Fruit fly (Drosophila melanogaster) whole organism, embryonic: ENCODE measurements around the gene CG7011.

Source experiments
- B-H1 ChIP-seq: fragments of 200-800 bp; sonication (Bioruptor generic); IDR thresholded peaks from 3 replicates; pipeline ENCODE4 v1.3.6; 2022; ENCODE audit warnings: missing biosample characterization, missing genetic modification characterization
- CG10267 ChIP-seq: fragments of 200-800 bp; sonication (Bioruptor generic); optimal IDR thresholded peaks from 2 replicates; lab custom pipeline; 2018; ENCODE audit warnings: missing biosample characterization, mild to moderate bottlenecking, missing genetic modification characterization, moderate library complexity
- CG10462 ChIP-seq: fragments of 200-800 bp; sonication (Bioruptor generic); optimal IDR thresholded peaks from 2 replicates; lab custom pipeline; 2016; ENCODE audit warnings: missing biosample characterization, missing genetic modification characterization
- CG10654 ChIP-seq: fragments of 200-800 bp; sonication (Bioruptor generic); optimal IDR thresholded peaks from 2 replicates; lab custom pipeline; 2016; ENCODE audit warnings: missing biosample characterization, missing genetic modification characterization
- CG11695 ChIP-seq: fragments of 200-800 bp; sonication (Bioruptor generic); IDR thresholded peaks from 3 replicates; pipeline ENCODE4 v1.3.6; 2022; ENCODE audit warnings: missing biosample characterization, missing genetic modification characterization
- CG11696 ChIP-seq: fragments of 200-800 bp; sonication (Bioruptor generic); IDR thresholded peaks from 2 replicates; pipeline ENCODE4 v1.3.6; 2022; ENCODE audit warnings: missing biosample characterization, missing genetic modification characterization
- CG12104 ChIP-seq: fragments of 200-800 bp; sonication (Bioruptor generic); optimal IDR thresholded peaks from 3 replicates; lab custom pipeline; 2016; ENCODE audit warnings: missing biosample characterization, missing genetic modification characterization
- CG12942 ChIP-seq: fragments of 200-800 bp; sonication (Bioruptor generic); optimal IDR thresholded peaks from 3 replicates; lab custom pipeline; 2016; ENCODE audit warnings: missing biosample characterization, missing genetic modification characterization
- CG13296 ChIP-seq: fragments of 200-800 bp; sonication (Bioruptor generic); optimal IDR thresholded peaks from 3 replicates; lab custom pipeline; 2018; ENCODE audit warnings: missing biosample characterization, mild to moderate bottlenecking, missing genetic modification characterization
- CG17328 ChIP-seq: fragments of 200-800 bp; sonication (Bioruptor generic); IDR thresholded peaks from 2 replicates; pipeline ENCODE4 v1.3.6; 2022; ENCODE audit warnings: missing biosample characterization, missing genetic modification characterization
- CG32532 ChIP-seq: fragments of 200-800 bp; sonication (Bioruptor generic); IDR thresholded peaks from 2 replicates; pipeline ENCODE4 v1.3.6; 2022; ENCODE audit warnings: missing biosample characterization, missing genetic modification characterization
- CG3995 ChIP-seq: fragments of 200-800 bp; sonication (Bioruptor generic); optimal IDR thresholded peaks from 3 replicates; lab custom pipeline; 2016; ENCODE audit warnings: missing biosample characterization, missing genetic modification characterization
- CG6175 ChIP-seq: fragments of 200-800 bp; sonication (Bioruptor generic); IDR thresholded peaks from 3 replicates; pipeline ENCODE4 v1.3.6; 2022; ENCODE audit warnings: missing biosample characterization, missing genetic modification characterization
- CG7372 ChIP-seq: fragments of 200-800 bp; sonication (Bioruptor generic); IDR thresholded peaks from 2 replicates; pipeline ENCODE4 v1.3.6; 2022; ENCODE audit warnings: missing biosample characterization, missing genetic modification characterization
- CG8359 ChIP-seq: fragments of 200-800 bp; sonication (Bioruptor generic); optimal IDR thresholded peaks from 2 replicates; lab custom pipeline; 2017; ENCODE audit warnings: missing biosample characterization, mild to moderate bottlenecking, missing genetic modification characterization, borderline replicate concordance
- CG8388 ChIP-seq: fragments of 200-800 bp; sonication (Bioruptor generic); optimal IDR thresholded peaks from 2 replicates; lab custom pipeline; 2019; ENCODE audit warnings: missing biosample characterization, mild to moderate bottlenecking, missing genetic modification characterization, moderate library complexity
- CG9817 ChIP-seq: fragments of 200-800 bp; sonication (Bioruptor generic); optimal IDR thresholded peaks from 2 replicates; lab custom pipeline; 2018; ENCODE audit warnings: missing biosample characterization, mild to moderate bottlenecking, missing genetic modification characterization, moderate library complexity
- CTCF ChIP-seq: fragments of 200-800 bp; sonication (Bioruptor generic); optimal IDR thresholded peaks from 2 replicates; lab custom pipeline; 2017; ENCODE audit warnings: missing biosample characterization, mild to moderate bottlenecking, missing genetic modification characterization, moderate library complexity
- Camta ChIP-seq: fragments of 200-800 bp; sonication (Bioruptor generic); optimal IDR thresholded peaks from 2 replicates; lab custom pipeline; 2016; ENCODE audit warnings: missing biosample characterization, missing genetic modification characterization
- CrebB ChIP-seq: fragments of 200-800 bp; sonication (Bioruptor generic); optimal IDR thresholded peaks from 3 replicates; lab custom pipeline; 2018; ENCODE audit warnings: missing biosample characterization, mild to moderate bottlenecking, missing genetic modification characterization
- Dad ChIP-seq: fragments of 200-800 bp; sonication (Bioruptor generic); optimal IDR thresholded peaks from 3 replicates; lab custom pipeline; 2016; ENCODE audit warnings: missing biosample characterization, missing genetic modification characterization
- Dek ChIP-seq: fragments of 200-800 bp; sonication (Bioruptor generic); optimal IDR thresholded peaks from 3 replicates; lab custom pipeline; 2019; ENCODE audit warnings: missing biosample characterization, mild to moderate bottlenecking, missing genetic modification characterization, moderate library complexity
- Doc2 ChIP-seq: fragments of 200-800 bp; sonication (Bioruptor generic); IDR thresholded peaks from 2 replicates; pipeline ENCODE4 v1.3.6; 2022; ENCODE audit warnings: missing biosample characterization, missing genetic modification characterization
- HLH4C ChIP-seq: fragments of 200-800 bp; sonication (Bioruptor generic); IDR thresholded peaks from 3 replicates; pipeline ENCODE4 v1.3.6; 2022; ENCODE audit warnings: missing biosample characterization, missing genetic modification characterization; ENCODE audit not compliant: partially characterized antibody
- Hr3 ChIP-seq: fragments of 200-800 bp; sonication (Bioruptor generic); optimal IDR thresholded peaks from 3 replicates; lab custom pipeline; 2016; ENCODE audit warnings: missing biosample characterization, missing genetic modification characterization
- Hr51 ChIP-seq, 2 experiments: fragments of 200-800 bp; sonication (Bioruptor generic); optimal IDR thresholded peaks; 2 replicates in 1 of 2; 3 replicates in 1 of 2; lab custom pipeline; 2016 to 2018; ENCODE audit warnings: missing biosample characterization in 2 of 2, missing genetic modification characterization in 2 of 2, mild to moderate bottlenecking in 1 of 2, moderate library complexity in 1 of 2
- MTF-1 ChIP-seq: fragments of 200-800 bp; sonication (Bioruptor generic); optimal IDR thresholded peaks from 2 replicates; lab custom pipeline; 2018; ENCODE audit warnings: missing biosample characterization, mild to moderate bottlenecking, missing genetic modification characterization, borderline replicate concordance
- Myb ChIP-seq: fragments of 200-800 bp; sonication (Bioruptor generic); optimal IDR thresholded peaks from 2 replicates; lab custom pipeline; 2016; ENCODE audit warnings: missing biosample characterization, missing genetic modification characterization
- NC2β ChIP-seq: fragments of 200-800 bp; sonication (Bioruptor generic); optimal IDR thresholded peaks from 2 replicates; lab custom pipeline; 2016; ENCODE audit warnings: missing biosample characterization, missing genetic modification characterization
- Opbp ChIP-seq: fragments of 200-800 bp; sonication (Bioruptor generic); IDR thresholded peaks from 3 replicates; pipeline ENCODE4 v1.3.6; 2022; ENCODE audit warnings: missing biosample characterization, missing genetic modification characterization; ENCODE audit not compliant: partially characterized antibody
- Rfx ChIP-seq: fragments of 200-800 bp; sonication (Bioruptor generic); IDR thresholded peaks from 2 replicates; pipeline ENCODE4 v1.3.6; 2022; ENCODE audit warnings: missing biosample characterization, missing genetic modification characterization
- Scr ChIP-seq: fragments of 200-800 bp; sonication (Bioruptor generic); IDR thresholded peaks from 2 replicates; pipeline ENCODE4 v1.3.6; 2022; ENCODE audit warnings: missing biosample characterization, missing genetic modification characterization; ENCODE audit not compliant: partially characterized antibody
- Stat92E ChIP-seq, 3 experiments: fragments of >200 bp in 2 of 3; fragments of 200-800 bp in 1 of 3; sonication (Bioruptor generic) in 1 of 3; optimal IDR thresholded peaks; 2 replicates each; lab custom pipeline; 2017 to 2019; ENCODE audit warnings: missing biosample characterization in 3 of 3, missing genetic modification characterization in 3 of 3, mild to moderate bottlenecking in 1 of 3, moderate library complexity in 1 of 3
- Taf1 ChIP-seq: fragments of 200-800 bp; sonication (Bioruptor generic); IDR thresholded peaks from 2 replicates; pipeline ENCODE4 v1.3.6; 2022; ENCODE audit warnings: missing biosample characterization, missing genetic modification characterization
- Vsx1 ChIP-seq: fragments of 200-800 bp; sonication (Bioruptor generic); optimal IDR thresholded peaks from 2 replicates; lab custom pipeline; 2017; ENCODE audit warnings: missing biosample characterization, mild to moderate bottlenecking, missing genetic modification characterization, missing genetic modification reagents
- YL-1 ChIP-seq: fragments of 200-800 bp; sonication (Bioruptor generic); optimal IDR thresholded peaks from 3 replicates; lab custom pipeline; 2017; ENCODE audit warnings: missing biosample characterization, mild to moderate bottlenecking, missing genetic modification characterization
- chif ChIP-seq, 2 experiments: fragments of 200-800 bp; sonication (Bioruptor generic); optimal IDR thresholded peaks; 3 replicates each; lab custom pipeline; 2016; ENCODE audit warnings: missing biosample characterization in 2 of 2, missing genetic modification characterization in 2 of 2
- fd96Cb ChIP-seq: fragments of 200-800 bp; sonication (Bioruptor generic); optimal IDR thresholded peaks from 2 replicates; lab custom pipeline; 2018; ENCODE audit warnings: missing biosample characterization, mild to moderate bottlenecking, missing genetic modification characterization, moderate library complexity
- fu2 ChIP-seq: fragments of 200-800 bp; sonication (Bioruptor generic); optimal IDR thresholded peaks from 2 replicates; lab custom pipeline; 2016; ENCODE audit warnings: missing biosample characterization, missing genetic modification characterization
- gcm ChIP-seq: fragments of 200-800 bp; sonication (Bioruptor generic); optimal IDR thresholded peaks from 2 replicates; lab custom pipeline; 2019; ENCODE audit warnings: missing biosample characterization, mild to moderate bottlenecking, missing genetic modification characterization, moderate library complexity
- h ChIP-seq: fragments of >200 bp; optimal IDR thresholded peaks from 2 replicates; lab custom pipeline; 2017
- inv ChIP-seq: fragments of 200-800 bp; sonication (Bioruptor generic); IDR thresholded peaks from 2 replicates; pipeline ENCODE4 v1.3.6; 2022; ENCODE audit warnings: missing biosample characterization, missing genetic modification characterization; ENCODE audit not compliant: partially characterized antibody
- kah ChIP-seq: fragments of 200-800 bp; sonication (Bioruptor generic); optimal IDR thresholded peaks from 2 replicates; lab custom pipeline; 2018; ENCODE audit warnings: missing biosample characterization, mild to moderate bottlenecking, missing genetic modification characterization
- klu ChIP-seq: fragments of 200-800 bp; sonication (Bioruptor generic); IDR thresholded peaks from 2 replicates; pipeline ENCODE4 v1.3.6; 2022; ENCODE audit warnings: missing biosample characterization, missing genetic modification characterization
- lilli ChIP-seq: fragments of 200-800 bp; sonication (Bioruptor generic); optimal IDR thresholded peaks from 3 replicates; lab custom pipeline; 2016; ENCODE audit warnings: missing biosample characterization, missing genetic modification characterization
- nerfin-1 ChIP-seq: fragments of 200-800 bp; sonication (Bioruptor generic); optimal IDR thresholded peaks from 3 replicates; lab custom pipeline; 2019; ENCODE audit warnings: missing biosample characterization, mild to moderate bottlenecking, missing genetic modification characterization, moderate library complexity
- psq ChIP-seq: fragments of 200-800 bp; sonication (Bioruptor generic); optimal IDR thresholded peaks from 2 replicates; lab custom pipeline; 2017; ENCODE audit warnings: missing biosample characterization, missing genetic modification characterization
- ranshi ChIP-seq: fragments of 200-800 bp; sonication (Bioruptor generic); IDR thresholded peaks from 2 replicates; pipeline ENCODE4 v1.3.6; 2022; ENCODE audit warnings: missing biosample characterization, missing genetic modification characterization
- repo ChIP-seq: fragments of 200-800 bp; sonication (Bioruptor generic); optimal IDR thresholded peaks from 2 replicates; lab custom pipeline; 2016; ENCODE audit warnings: missing biosample characterization, missing genetic modification characterization
- slp2 ChIP-seq: fragments of 200-800 bp; sonication (Bioruptor generic); optimal IDR thresholded peaks from 2 replicates; lab custom pipeline; 2016; ENCODE audit warnings: missing biosample characterization, missing genetic modification characterization
- sug ChIP-seq: fragments of 200-800 bp; optimal IDR thresholded peaks from 2 replicates; lab custom pipeline; 2019; ENCODE audit warnings: missing biosample characterization, mild to moderate bottlenecking, missing genetic modification characterization, moderate library complexity
- unpg ChIP-seq: fragments of 200-800 bp; sonication (Bioruptor generic); optimal IDR thresholded peaks from 3 replicates; lab custom pipeline; 2018; ENCODE audit warnings: missing biosample characterization, mild to moderate bottlenecking, missing genetic modification characterization, moderate library complexity

Gene CG7011

DNA sequence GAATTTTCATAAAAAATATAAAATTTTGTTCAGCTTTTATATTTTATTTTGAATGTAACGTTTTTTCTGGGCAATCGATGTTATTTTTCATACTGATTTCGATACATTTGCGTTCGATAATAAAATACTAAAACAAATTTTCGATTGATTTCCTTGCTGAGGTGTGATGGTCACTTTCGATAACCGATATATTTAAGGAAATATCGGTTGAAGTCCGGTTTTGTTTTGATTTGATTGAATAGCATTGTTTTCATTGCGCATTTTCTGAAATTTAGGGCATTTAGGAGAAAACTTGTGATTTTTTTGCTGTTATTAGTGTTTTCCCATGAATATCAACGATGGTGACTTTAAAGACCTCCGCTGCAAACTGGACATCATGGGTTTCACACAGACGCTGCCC is 46.9 kb downstream of the CG7011 start, which contains the start of gene Cep135 (continued):
- TF ChIP-seq sug (tag; lab: Kevin White, UChicago) = no peak
- TF ChIP-seq repo (GFP tag; lab: Kevin White, UChicago) = no peak
- no peak for TF ChIP-seq Dad (GFP tag; lab: Kevin White, UChicago)
- TF ChIP-seq nerfin-1 (tag; lab: Kevin White, UChicago) = no peak
- TF ChIP-seq Opbp (GFP tag; lab: Robert Waterston, UW) = peak; percentile 79; the same call in 2 of the 3 replicates
- TF ChIP-seq Rfx (GFP tag; lab: Robert Waterston, UW) = no peak
- no peak for TF ChIP-seq CG32532
- TF ChIP-seq HLH4C = peak; percentile 96
- no peak for TF ChIP-seq Camta (GFP tag; lab: Kevin White, UChicago)
- TF ChIP-seq CG8388 (GFP tag; lab: Kevin White, UChicago) = no peak
- TF ChIP-seq psq (GFP tag; lab: Kevin White, UChicago) = no peak
- TF ChIP-seq kah = no peak
- no peak for TF ChIP-seq chif (GFP tag; optimal IDR thresholded peaks at IDR 0.05; lab: Kevin White, UChicago)
- TF ChIP-seq CrebB (tag; lab: Kevin White, UChicago) = no peak
- TF ChIP-seq fu2 (GFP tag; lab: Kevin White, UChicago) = no peak
- no peak for TF ChIP-seq Vsx1
- peak in 1 of 3 experiments; percentile 15 for TF ChIP-seq Stat92E (GFP tag; optimal IDR thresholded peaks at IDR 0.05; lab: Kevin White, UChicago)
- no peak for TF ChIP-seq CG7372 (GFP tag; lab: Robert Waterston, UW)
- TF ChIP-seq CG3995 (GFP tag; lab: Kevin White, UChicago) = no peak
- TF ChIP-seq CG12942 (GFP tag; lab: Kevin White, UChicago) = no peak
- TF ChIP-seq gcm (GFP tag; lab: Kevin White, UChicago) = no peak
- no peak for TF ChIP-seq CG9817 (tag; lab: Kevin White, UChicago)
- TF ChIP-seq CG10462 (GFP tag; lab: Kevin White, UChicago) = no peak
- no peak for TF ChIP-seq CG17328
- TF ChIP-seq YL-1 (GFP tag; lab: Kevin White, UChicago) = peak; percentile 20
- no peak for TF ChIP-seq lilli (GFP tag; lab: Kevin White, UChicago)
- no peak for TF ChIP-seq ranshi (GFP tag; lab: Robert Waterston, UW)
- TF ChIP-seq Myb (GFP tag; lab: Kevin White, UChicago) = peak; percentile 96
- peak; percentile 80 for TF ChIP-seq CG10267
- TF ChIP-seq CG8359 = no peak
- no peak for TF ChIP-seq MTF-1 (GFP tag; lab: Kevin White, UChicago)
- TF ChIP-seq CG11696 (GFP tag; lab: Robert Waterston, UW) = no peak
- no peak for TF ChIP-seq CTCF (GFP tag; lab: Kevin White, UChicago)
- no peak for TF ChIP-seq CG12104
- TF ChIP-seq h (lab: Kevin White, UChicago) = no peak
- TF ChIP-seq NC2β (GFP tag; lab: Kevin White, UChicago) = no peak
- TF ChIP-seq slp2 = no peak
- no peak for TF ChIP-seq klu (GFP tag; lab: Robert Waterston, UW)
- TF ChIP-seq fd96Cb (tag; lab: Kevin White, UChicago) = no peak
- no peak for TF ChIP-seq CG10654 (GFP tag; lab: Kevin White, UChicago)
- no peak for TF ChIP-seq B-H1
- TF ChIP-seq Scr (GFP tag; lab: Robert Waterston, UW) = peak; percentile 82
- no peak for TF ChIP-seq Doc2 (GFP tag; lab: Robert Waterston, UW)
- no peak for TF ChIP-seq Taf1
- no peak for TF ChIP-seq Hr3 (GFP tag; lab: Kevin White, UChicago)
- TF ChIP-seq Hr51 (GFP tag; optimal IDR thresholded peaks at IDR 0.05; lab: Kevin White, UChicago) = no peak
- TF ChIP-seq CG6175 = no peak
- TF ChIP-seq inv (GFP tag; lab: Robert Waterston, UW) = peak; percentile 66
- no peak for TF ChIP-seq CG11695 (GFP tag; lab: Robert Waterston, UW)
- TF ChIP-seq CG13296 = no peak
- TF ChIP-seq Dek (tag; lab: Kevin White, UChicago) = no peak
- TF ChIP-seq unpg = no peak
